Worm (Caenorhabditis elegans): ENCODE results near the gene C35D10.1.

The C35D10.1 gene

ce11 chrIII:4930154-4930679 is 50.7 kb downstream of the C35D10.1 start, which contains the start of gene set-2 (continued):
- TF ChIP-seq hlh-13 (GFP tag; optimal IDR thresholded peaks at IDR 0.05): no peak
- no peak for TF ChIP-seq unc-55 (GFP tag; optimal IDR thresholded peaks at IDR 0.05)
- TF ChIP-seq pqm-1 (tag; optimal IDR thresholded peaks at IDR 0.05): no peak
- no peak for TF ChIP-seq ceh-6 (GFP tag; optimal IDR thresholded peaks at IDR 0.05)
- TF ChIP-seq fax-1 (tag; optimal IDR thresholded peaks at IDR 0.05): peak; percentile 62
- TF ChIP-seq ttx-3 (tag; optimal IDR thresholded peaks at IDR 0.05): peak; percentile 35
- TF ChIP-seq ets-4 (tag; optimal IDR thresholded peaks at IDR 0.05): peak; percentile 91
- TF ChIP-seq rnt-1 (tag; optimal IDR thresholded peaks at IDR 0.05): peak; percentile 55
- no peak for TF ChIP-seq hlh-30 (tag; optimal IDR thresholded peaks at IDR 0.05; ENCODE audit: insufficient read depth)
- no peak for TF ChIP-seq nhr-232 (tag; optimal IDR thresholded peaks at IDR 0.05)
- peak; percentile 34 for TF ChIP-seq ahr-1 (tag; optimal IDR thresholded peaks at IDR 0.05)
- peak; percentile 60 for TF ChIP-seq hlh-8 (tag; optimal IDR thresholded peaks at IDR 0.05)
- TF ChIP-seq nfya-1 (tag; optimal IDR thresholded peaks at IDR 0.05): peak; percentile 32
- no peak for TF ChIP-seq ceh-19 (GFP tag; optimal IDR thresholded peaks at IDR 0.05)

All from whole organism, late embryonic.